Fruit fly (Drosophila melanogaster): ENCODE results near the gene Pcmt.

Pcmt gene

dm6 chr3R:5517002-5517875 lies 36.9 kb downstream of the Pcmt start, which contains the start of gene Itpr (continued):
- peak; percentile 20 for TF ChIP-seq CG16779 (tag; optimal IDR thresholded peaks at IDR 0.05)
- no peak for TF ChIP-seq Ets96B (tag; optimal IDR thresholded peaks at IDR 0.05)
- no peak for TF ChIP-seq Hr4 (GFP tag; optimal IDR thresholded peaks at IDR 0.05)
- no peak for TF ChIP-seq CG11902 (GFP tag; optimal IDR thresholded peaks at IDR 0.05)
- TF ChIP-seq Hr38 (GFP tag; optimal IDR thresholded peaks at IDR 0.05), result no peak
- TF ChIP-seq fd59A (GFP tag; optimal IDR thresholded peaks at IDR 0.05), result no peak
- TF ChIP-seq Lpt (GFP tag; optimal IDR thresholded peaks at IDR 0.05), result peak; percentile 40
- TF ChIP-seq CG11294 (GFP tag; IDR thresholded peaks at IDR 0.05), result no peak
- no peak for TF ChIP-seq Hr39 (GFP tag; optimal IDR thresholded peaks at IDR 0.05)
- no peak for TF ChIP-seq Sox15 (GFP tag; optimal IDR thresholded peaks at IDR 0.05)
- TF ChIP-seq net (GFP tag; optimal IDR thresholded peaks at IDR 0.05), result no peak
- TF ChIP-seq CG6854 (GFP tag; optimal IDR thresholded peaks at IDR 0.05), result peak; percentile 45
- TF ChIP-seq CG8119 (GFP tag; IDR thresholded peaks at IDR 0.05), result peak; percentile 28; the same call in 1 of the 3 replicates
- no peak for TF ChIP-seq dsx (GFP tag; optimal IDR thresholded peaks at IDR 0.05; ENCODE audit: poor library complexity, severe bottlenecking)
- peak; percentile 40 for TF ChIP-seq CG6276 (GFP tag; optimal IDR thresholded peaks at IDR 0.05)
- TF ChIP-seq cyc (GFP tag; optimal IDR thresholded peaks at IDR 0.05), result no peak

- TF ChIP-seq Met (GFP tag; optimal IDR thresholded peaks at IDR 0.05) (no peak), topi (GFP tag; optimal IDR thresholded peaks at IDR 0.05) (no peak), fkh (GFP tag; optimal IDR thresholded peaks at IDR 0.05) (peak; percentile 7), CG10631 (GFP tag; optimal IDR thresholded peaks at IDR 0.05) (no peak), CG8632 (GFP tag; optimal IDR thresholded peaks at IDR 0.05) (no peak), Smox (GFP tag; optimal IDR thresholded peaks at IDR 0.05) (no peak), spab (GFP tag; optimal IDR thresholded peaks at IDR 0.05) (no peak), CG3032 (tag; optimal IDR thresholded peaks at IDR 0.05) (no peak), acj6 (GFP tag; optimal IDR thresholded peaks at IDR 0.05) (no peak), dac (GFP tag; optimal IDR thresholded peaks at IDR 0.05) (no peak), Eip78C (GFP tag) (peak; percentile 48)
Measured at dm6 chr3R:5516582-5517001, 37.5 kb downstream of the Pcmt start.

- TF ChIP-seq net (GFP tag; optimal IDR thresholded peaks at IDR 0.05) (no peak), Met (GFP tag; optimal IDR thresholded peaks at IDR 0.05) (peak; percentile 21), CG31627 (GFP tag; optimal IDR thresholded peaks at IDR 0.05) (peak; percentile 12), Eip78C (GFP tag) (peak; percentile 57), svp (GFP tag) (peak; percentile 71), CG15336 (GFP tag; IDR thresholded peaks at IDR 0.05) (no peak), CG8319 (GFP tag; optimal IDR thresholded peaks at IDR 0.05) (no peak), Smox (GFP tag; optimal IDR thresholded peaks at IDR 0.05) (peak; percentile 15), vri (GFP tag; optimal IDR thresholded peaks at IDR 0.05) (no peak), esn (GFP tag; optimal IDR thresholded peaks at IDR 0.05) (peak; percentile 10), Hr39 (GFP tag; optimal IDR thresholded peaks at IDR 0.05) (peak; percentile 36), Hr38 (GFP tag; optimal IDR thresholded peaks at IDR 0.05) (no peak), topi (GFP tag; optimal IDR thresholded peaks at IDR 0.05) (peak; percentile 10), lz (GFP tag; optimal IDR thresholded peaks at IDR 0.05) (peak; percentile 3)
Measured at dm6 chr3R:5514759-5515158, 39.4 kb downstream of the Pcmt start.

dm6 chr3R:5503789-5504387 lies 50.2 kb downstream of the Pcmt start:
- TF ChIP-seq esn (GFP tag; optimal IDR thresholded peaks at IDR 0.05), result no peak
- no peak for TF ChIP-seq Met (GFP tag; optimal IDR thresholded peaks at IDR 0.05)
- no peak for TF ChIP-seq CG4318 (GFP tag; optimal IDR thresholded peaks at IDR 0.05)
- peak; percentile 57 for TF ChIP-seq Eip78C (GFP tag)
- no peak for TF ChIP-seq CG11902 (GFP tag; optimal IDR thresholded peaks at IDR 0.05)
- no peak for TF ChIP-seq cyc (GFP tag; optimal IDR thresholded peaks at IDR 0.05)
- TF ChIP-seq dac (GFP tag; optimal IDR thresholded peaks at IDR 0.05), result no peak
- TF ChIP-seq achi (GFP tag; optimal IDR thresholded peaks at IDR 0.05), result no peak
- peak; percentile 21 for TF ChIP-seq fkh (GFP tag; optimal IDR thresholded peaks at IDR 0.05)
- no peak for TF ChIP-seq CG9139 (GFP tag; optimal IDR thresholded peaks at IDR 0.05)
- TF ChIP-seq Hr38 (GFP tag; optimal IDR thresholded peaks at IDR 0.05), result no peak
- TF ChIP-seq topi (GFP tag; optimal IDR thresholded peaks at IDR 0.05), result no peak
- no peak for TF ChIP-seq spab (GFP tag; optimal IDR thresholded peaks at IDR 0.05)
- TF ChIP-seq Hr4 (GFP tag; optimal IDR thresholded peaks at IDR 0.05), result no peak
- peak; percentile 28 for TF ChIP-seq CG6854 (GFP tag; optimal IDR thresholded peaks at IDR 0.05)
- no peak for TF ChIP-seq CG3919 (GFP tag; optimal IDR thresholded peaks at IDR 0.05)
- no peak for TF ChIP-seq svp (GFP tag)
- TF ChIP-seq lz (GFP tag; optimal IDR thresholded peaks at IDR 0.05), result no peak
- TF ChIP-seq acj6 (GFP tag; optimal IDR thresholded peaks at IDR 0.05), result no peak
- TF ChIP-seq CG32006 (GFP tag; optimal IDR thresholded peaks at IDR 0.05), result no peak
